Worm (Caenorhabditis elegans) whole organism, young adult: ENCODE results near the gene D2023.3.

Source experiments
- B0019.2 ChIP-seq: fragments of 200-800 bp; sonication (Bioruptor generic); conservative IDR thresholded peaks from 2 replicates; pipeline ENCODE4 v1.3.6; 2022; ENCODE audit warnings: missing genetic modification reagents, missing genetic modification characterization, missing compliant biosample characterization
- F23B12.7 ChIP-seq: sonication (generic microtip); optimal IDR thresholded peaks from 2 replicates; lab custom pipeline; 2017; ENCODE audit warnings: missing genetic modification characterization, mild to moderate bottlenecking, missing compliant biosample characterization, antibody characterized with exemption, moderate library complexity; ENCODE audit not compliant: insufficient read depth
- F37B4.10 ChIP-seq: fragments of 200-800 bp; sonication (Bioruptor generic); IDR thresholded peaks from 2 replicates; pipeline ENCODE4 v1.3.6; 2022; ENCODE audit warnings: missing genetic modification characterization, missing compliant biosample characterization
- K12H6.12 ChIP-seq: fragments of 200-800 bp; sonication (Bioruptor generic); optimal IDR thresholded peaks from 2 replicates; lab custom pipeline; 2018; ENCODE audit warnings: mild to moderate bottlenecking, missing genetic modification characterization, missing compliant biosample characterization
- T26A5.8 ChIP-seq: sonication (generic microtip); optimal IDR thresholded peaks from 2 replicates; lab custom pipeline; 2016; ENCODE audit warnings: missing genetic modification characterization, missing compliant biosample characterization
- Y53F4B.3 ChIP-seq: fragments of 200-800 bp; sonication (Bioruptor generic); IDR thresholded peaks from 2 replicates; pipeline ENCODE4 v1.3.6; 2022; ENCODE audit warnings: missing genetic modification reagents, missing genetic modification characterization, missing compliant biosample characterization
- Y56A3A.18 ChIP-seq: fragments of 200-800 bp; sonication (Bioruptor generic); IDR thresholded peaks from 2 replicates; pipeline ENCODE4 v1.3.6; 2022; ENCODE audit warnings: missing genetic modification reagents, missing genetic modification characterization, missing compliant biosample characterization
- Y79H2A.3 ChIP-seq: fragments of 200-800 bp; sonication (Bioruptor generic); conservative IDR thresholded peaks from 2 replicates; pipeline ENCODE4 v1.3.6; 2022; ENCODE audit warnings: missing genetic modification reagents, missing genetic modification characterization, missing compliant biosample characterization
- Y95B8A.8 ChIP-seq: fragments of 200-800 bp; sonication (Bioruptor generic); IDR thresholded peaks from 2 replicates; pipeline ENCODE4 v1.3.6; 2022; ENCODE audit warnings: missing genetic modification reagents, missing genetic modification characterization, missing compliant biosample characterization
- ZK185.1 ChIP-seq: sonication (generic microtip); optimal IDR thresholded peaks from 2 replicates; lab custom pipeline; 2016; ENCODE audit warnings: mild to moderate bottlenecking, missing genetic modification characterization, missing compliant biosample characterization; ENCODE audit not compliant: poor library complexity, severe bottlenecking
- akir-1 ChIP-seq: fragments of 200-800 bp; sonication (Bioruptor generic); optimal IDR thresholded peaks from 2 replicates; lab custom pipeline; 2018; ENCODE audit warnings: mild to moderate bottlenecking, missing genetic modification characterization, moderate library complexity, missing compliant biosample characterization
- ama-1 ChIP-seq, 3 experiments: fragments of 150-350 bp in 1 of 3; sonication (generic microtip) in 2 of 3; optimal IDR thresholded peaks; 2 replicates each; lab custom pipeline; 2014 to 2018; ENCODE audit warnings: missing biosample characterization in 2 of 3, missing genetic modification characterization in 2 of 3, missing genetic modification reagents in 2 of 3
- ceh-40 ChIP-seq: fragments of 200-800 bp; sonication (Bioruptor generic); IDR thresholded peaks from 2 replicates; pipeline ENCODE4 v1.3.6; 2022; ENCODE audit warnings: missing genetic modification characterization, missing compliant biosample characterization
- ceh-79 ChIP-seq: sonication (generic microtip); optimal IDR thresholded peaks from 2 replicates; lab custom pipeline; 2017; ENCODE audit warnings: mild to moderate bottlenecking, missing genetic modification characterization, missing compliant biosample characterization
- chd-7 ChIP-seq: sonication (generic microtip); optimal IDR thresholded peaks from 2 replicates; lab custom pipeline; 2016; ENCODE audit warnings: mild to moderate bottlenecking, missing genetic modification characterization, moderate library complexity, missing compliant biosample characterization
- dpff-1 ChIP-seq: sonication (generic microtip); optimal IDR thresholded peaks from 2 replicates; lab custom pipeline; 2017; ENCODE audit warnings: mild to moderate bottlenecking, missing genetic modification characterization, missing compliant biosample characterization
- egrh-3 ChIP-seq: fragments of 200-800 bp; sonication (Bioruptor generic); IDR thresholded peaks from 2 replicates; pipeline ENCODE4 v1.3.6; 2022; ENCODE audit warnings: missing genetic modification reagents, missing genetic modification characterization, missing compliant biosample characterization
- ekl-4 ChIP-seq: fragments of 200-800 bp; sonication (Bioruptor generic); IDR thresholded peaks from 2 replicates; pipeline ENCODE4 v1.3.6; 2022; ENCODE audit warnings: missing genetic modification reagents, missing genetic modification characterization, missing compliant biosample characterization
- fkh-3 ChIP-seq: sonication (generic microtip); optimal IDR thresholded peaks from 2 replicates; lab custom pipeline; 2016; ENCODE audit warnings: mild to moderate bottlenecking, missing genetic modification characterization, missing compliant biosample characterization
- gei-17 ChIP-seq: fragments of 200-800 bp; sonication (Bioruptor generic); optimal IDR thresholded peaks from 2 replicates; lab custom pipeline; 2018; ENCODE audit warnings: mild to moderate bottlenecking, missing genetic modification characterization, missing compliant biosample characterization
- hmg-1.2 ChIP-seq: fragments of 200-800 bp; sonication (Bioruptor generic); IDR thresholded peaks from 2 replicates; pipeline ENCODE4 v1.3.6; 2022; ENCODE audit warnings: missing genetic modification reagents, missing genetic modification characterization, missing compliant biosample characterization
- hrde-1 ChIP-seq: sonication (generic microtip); optimal IDR thresholded peaks from 2 replicates; lab custom pipeline; 2016; ENCODE audit warnings: missing genetic modification characterization, mild to moderate bottlenecking, missing compliant biosample characterization, moderate library complexity, missing genotype, missing genetic modification reagents, borderline replicate concordance
- let-526 ChIP-seq: fragments of 200-800 bp; sonication (Bioruptor generic); IDR thresholded peaks from 2 replicates; pipeline ENCODE4 v1.3.6; 2022; ENCODE audit warnings: missing genetic modification reagents, missing genetic modification characterization, missing compliant biosample characterization
- let-607 ChIP-seq, 2 experiments: fragments of 200-800 bp in 1 of 2; sonication (Bioruptor generic) in 1 of 2; sonication (generic microtip) in 1 of 2; optimal IDR thresholded peaks; 2 replicates each; lab custom pipeline; 2016 to 2018; ENCODE audit warnings: mild to moderate bottlenecking in 2 of 2, missing compliant biosample characterization in 2 of 2, missing genetic modification characterization in 2 of 2, moderate library complexity in 2 of 2, missing genotype in 1 of 2
- lin-26 ChIP-seq: fragments of 200-800 bp; sonication (Bioruptor generic); IDR thresholded peaks from 2 replicates; pipeline ENCODE4 v1.3.6; 2022; ENCODE audit warnings: missing genetic modification reagents, missing genetic modification characterization, missing compliant biosample characterization
- lin-35 ChIP-seq, 3 experiments: fragments of 150-350 bp in 2 of 3; sonication (generic microtip) in 1 of 3; optimal IDR thresholded peaks; 2 replicates each; lab custom pipeline; 2014 to 2018; ENCODE audit warnings: missing biosample characterization in 3 of 3, missing genetic modification characterization in 3 of 3, missing genetic modification reagents in 3 of 3
- lsy-27 ChIP-seq: sonication (generic microtip); optimal IDR thresholded peaks from 2 replicates; lab custom pipeline; 2017; ENCODE audit warnings: missing genetic modification characterization, mild to moderate bottlenecking, missing compliant biosample characterization, antibody characterized with exemption, missing genotype, borderline replicate concordance; ENCODE audit not compliant: insufficient read depth
- mxl-1 ChIP-seq: sonication (generic microtip); optimal IDR thresholded peaks from 2 replicates; lab custom pipeline; 2016; ENCODE audit warnings: missing genetic modification characterization, missing compliant biosample characterization
- nfya-1 ChIP-seq: sonication (generic microtip); optimal IDR thresholded peaks from 2 replicates; lab custom pipeline; 2017; ENCODE audit warnings: antibody characterized with exemption, missing compliant biosample characterization, missing genetic modification characterization, borderline replicate concordance; ENCODE audit not compliant: insufficient read depth
- nhr-27 ChIP-seq: fragments of 200-800 bp; sonication (Bioruptor generic); optimal IDR thresholded peaks from 2 replicates; lab custom pipeline; 2018; ENCODE audit warnings: mild to moderate bottlenecking, missing genetic modification characterization, moderate library complexity, missing compliant biosample characterization
- pbrm-1 ChIP-seq: fragments of 200-800 bp; sonication (Bioruptor generic); IDR thresholded peaks from 2 replicates; pipeline ENCODE4 v1.3.6; 2022; ENCODE audit warnings: missing genetic modification reagents, missing genetic modification characterization, missing compliant biosample characterization
- rec-8 ChIP-seq, 2 experiments: sonication (generic microtip); optimal IDR thresholded peaks; 2 replicates each; lab custom pipeline; 2016; ENCODE audit warnings: mild to moderate bottlenecking in 2 of 2, missing genetic modification characterization in 2 of 2, missing genetic modification reagents in 2 of 2, missing genotype in 2 of 2, missing biosample characterization in 1 of 2, missing compliant biosample characterization in 1 of 2, moderate library complexity in 1 of 2
- repo-1 ChIP-seq: sonication (generic microtip); optimal IDR thresholded peaks from 2 replicates; lab custom pipeline; 2017; ENCODE audit warnings: mild to moderate bottlenecking, missing genetic modification characterization, missing compliant biosample characterization
- rpc-1 ChIP-seq, 2 experiments: fragments of 150-350 bp in 1 of 2; sonication (generic microtip) in 1 of 2; optimal IDR thresholded peaks; 2 replicates each; lab custom pipeline; 2014 to 2018; ENCODE audit warnings: missing biosample characterization in 1 of 2, missing genetic modification characterization in 1 of 2, missing genetic modification reagents in 1 of 2, missing genotype in 1 of 2
- sea-2 ChIP-seq: fragments of 200-800 bp; sonication (Bioruptor generic); IDR thresholded peaks from 2 replicates; pipeline ENCODE4 v1.3.6; 2022; ENCODE audit warnings: missing genetic modification characterization, missing compliant biosample characterization
- snpc-1.1 ChIP-seq: sonication (generic microtip); optimal IDR thresholded peaks from 2 replicates; lab custom pipeline; 2017; ENCODE audit warnings: missing genetic modification characterization, mild to moderate bottlenecking, missing compliant biosample characterization, antibody characterized with exemption, moderate library complexity, missing genotype, missing genetic modification reagents; ENCODE audit not compliant: insufficient read depth
- snpc-1.3 ChIP-seq: sonication (generic microtip); optimal IDR thresholded peaks from 2 replicates; lab custom pipeline; 2017; ENCODE audit warnings: missing genetic modification characterization, mild to moderate bottlenecking, missing compliant biosample characterization, antibody characterized with exemption, moderate library complexity, missing genotype, missing genetic modification reagents; ENCODE audit not compliant: insufficient read depth
- snpc-3.4 ChIP-seq: sonication (generic microtip); optimal IDR thresholded peaks from 2 replicates; lab custom pipeline; 2017; ENCODE audit warnings: missing genetic modification characterization, mild to moderate bottlenecking, missing compliant biosample characterization, antibody characterized with exemption, moderate library complexity, missing genotype, missing genetic modification reagents
- tlf-1 ChIP-seq: fragments of 200-800 bp; sonication (Bioruptor generic); optimal IDR thresholded peaks from 2 replicates; lab custom pipeline; 2018; ENCODE audit warnings: mild to moderate bottlenecking, missing genetic modification characterization, missing compliant biosample characterization
- unc-130 ChIP-seq: sonication (generic microtip); optimal IDR thresholded peaks from 2 replicates; lab custom pipeline; 2016; ENCODE audit warnings: missing genetic modification reagents, missing genetic modification characterization, missing compliant biosample characterization
- xnd-1 ChIP-seq: sonication (generic microtip); optimal IDR thresholded peaks from 2 replicates; lab custom pipeline; 2016; ENCODE audit warnings: missing genotype, missing genetic modification reagents, missing genetic modification characterization, missing compliant biosample characterization
- zfh-2 ChIP-seq: fragments of 200-800 bp; sonication (Bioruptor generic); conservative IDR thresholded peaks from 2 replicates; pipeline ENCODE4 v1.3.6; 2022; ENCODE audit warnings: missing genetic modification reagents, missing genetic modification characterization, missing compliant biosample characterization
- ztf-18 ChIP-seq: sonication (generic microtip); optimal IDR thresholded peaks from 2 replicates; lab custom pipeline; 2016; ENCODE audit warnings: missing genotype, mild to moderate bottlenecking, missing genetic modification characterization, missing compliant biosample characterization
- ztf-28 ChIP-seq: fragments of 200-800 bp; sonication (Bioruptor generic); IDR thresholded peaks from 2 replicates; pipeline ENCODE4 v1.3.6; 2022; ENCODE audit warnings: missing genetic modification reagents, missing genetic modification characterization, missing compliant biosample characterization
- ztf-6 ChIP-seq: fragments of 200-800 bp; sonication (Bioruptor generic); IDR thresholded peaks from 2 replicates; pipeline ENCODE4 v1.3.6; 2022; ENCODE audit warnings: missing genetic modification reagents, missing genetic modification characterization, missing compliant biosample characterization

The D2023.3 gene

ce11 chrV:11764373-11764954 is 47.4 kb downstream of the D2023.3 start, which contains the start of the genes F55A11.1 and syx-5 (continued):
- no peak for TF ChIP-seq lsy-27
- TF ChIP-seq dpff-1 (tag; lab: Kevin White, UChicago): no peak
- TF ChIP-seq sea-2 (GFP tag; lab: Robert Waterston, UW): no peak
- peak; percentile 1 for TF ChIP-seq snpc-3.4 (tag; lab: Kevin White, UChicago)
- peak; percentile 50 for TF ChIP-seq gei-17 (GFP tag; lab: Kevin White, UChicago)
- peak; percentile 45 for TF ChIP-seq ztf-18 (tag; lab: Kevin White, UChicago)
- no peak for TF ChIP-seq nfya-1 (tag; lab: Kevin White, UChicago)
- no peak for TF ChIP-seq unc-130 (GFP tag; lab: Kevin White, UChicago)
- no peak for TF ChIP-seq mxl-1 (tag; lab: Kevin White, UChicago)
- TF ChIP-seq hrde-1: no peak
- TF ChIP-seq hmg-1.2 (GFP tag; lab: Robert Waterston, UW): peak; percentile 61
- TF ChIP-seq Y56A3A.18 (GFP tag; lab: Robert Waterston, UW): 0 out of 2 replicates have a peak, but pooled peaks have one; percentile 71
- TF ChIP-seq rpc-1 (optimal IDR thresholded peaks at IDR 0.05; lab: Kevin White, UChicago): no peak
- no peak for TF ChIP-seq rpc-1 (tag; optimal IDR thresholded peaks at IDR 0.05; lab: Kevin White, UChicago)
- TF ChIP-seq ceh-40 (GFP tag; lab: Robert Waterston, UW): no peak
- no peak for TF ChIP-seq let-526 (GFP tag; lab: Robert Waterston, UW)
- TF ChIP-seq egrh-3 (GFP tag; lab: Robert Waterston, UW): no peak
- TF ChIP-seq Y95B8A.8 (GFP tag; lab: Robert Waterston, UW): no peak
- no peak for TF ChIP-seq akir-1
- TF ChIP-seq tlf-1 (GFP tag; lab: Kevin White, UChicago): peak; percentile 75
- peak; percentile 87 for TF ChIP-seq pbrm-1
- TF ChIP-seq ztf-6 (GFP tag; lab: Robert Waterston, UW): no peak
- TF ChIP-seq zfh-2 (GFP tag; lab: Robert Waterston, UW): no peak
- TF ChIP-seq ZK185.1 (tag; lab: Kevin White, UChicago): peak; percentile 22
- TF ChIP-seq snpc-1.1 (tag; lab: Kevin White, UChicago): peak; percentile 15
- no peak for TF ChIP-seq ztf-28 (GFP tag; lab: Robert Waterston, UW)
- no peak for TF ChIP-seq rec-8 (tag; optimal IDR thresholded peaks at IDR 0.05; lab: Kevin White, UChicago)
- no peak for TF ChIP-seq lin-26 (GFP tag; lab: Robert Waterston, UW)
- peak; percentile 92 for TF ChIP-seq repo-1 (tag; lab: Kevin White, UChicago)
- TF ChIP-seq fkh-3 (tag; lab: Kevin White, UChicago): no peak
- peak; percentile 39 for TF ChIP-seq xnd-1 (tag; lab: Kevin White, UChicago)
- TF ChIP-seq chd-7 (tag; lab: Kevin White, UChicago): no peak
- no peak for TF ChIP-seq ceh-79 (tag; lab: Kevin White, UChicago)
- no peak for TF ChIP-seq T26A5.8 (tag; lab: Kevin White, UChicago)
- TF ChIP-seq Y79H2A.3 (GFP tag; lab: Robert Waterston, UW): no peak
- peak; percentile 73; the same call in 1 of the 2 replicates for TF ChIP-seq ekl-4 (GFP tag; lab: Robert Waterston, UW)
- peak; percentile 68 for TF ChIP-seq B0019.2
- TF ChIP-seq nhr-27 (tag; lab: Kevin White, UChicago): no peak
- TF ChIP-seq let-607 (tag; optimal IDR thresholded peaks at IDR 0.05; lab: Kevin White, UChicago): peak; percentile 98
- TF ChIP-seq F37B4.10 (GFP tag; lab: Robert Waterston, UW): no peak
- peak; percentile 65 for TF ChIP-seq K12H6.12
- no peak for TF ChIP-seq F23B12.7
- no peak for TF ChIP-seq Y53F4B.3 (GFP tag; lab: Robert Waterston, UW)
- TF ChIP-seq lin-35 (GFP tag; optimal IDR thresholded peaks at IDR 0.05; lab: Kevin White, UChicago): peak in 1 of 3 experiments; percentile 69
- no peak for TF ChIP-seq ama-1 (optimal IDR thresholded peaks at IDR 0.05; lab: Kevin White, UChicago)
- TF ChIP-seq ama-1 (GFP tag; optimal IDR thresholded peaks at IDR 0.05; lab: Kevin White, UChicago): no peak
- TF ChIP-seq snpc-1.3: no peak
